Worm (Caenorhabditis elegans) whole organism, L3 larva: Measurements from ENCODE around the gene hsp-16.2.

Experiments used
- ceh-82 ChIP-seq: fragments of 150-350 bp; optimal IDR thresholded peaks from 2 replicates; lab custom pipeline; 2014; ENCODE audit warnings: missing biosample characterization, missing genetic modification characterization
- eor-1 ChIP-seq, 2 experiments: fragments of 150-350 bp; optimal IDR thresholded peaks; 2 replicates each; lab custom pipeline; 2014 to 2018; ENCODE audit warnings: missing biosample characterization in 2 of 2, missing genetic modification characterization in 2 of 2
- hmg-11 ChIP-seq: sonication (generic microtip); optimal IDR thresholded peaks from 2 replicates; lab custom pipeline; 2016; ENCODE audit warnings: missing genetic modification characterization, missing compliant biosample characterization
- jun-1 ChIP-seq: fragments of 150-350 bp; optimal IDR thresholded peaks from 2 replicates; lab custom pipeline; 2014; ENCODE audit warnings: missing biosample characterization, missing genetic modification reagents, missing genetic modification characterization
- lin-15B ChIP-seq: fragments of 150-350 bp; optimal IDR thresholded peaks from 2 replicates; lab custom pipeline; 2014; ENCODE audit warnings: missing biosample characterization, missing genetic modification characterization
- nhr-237 ChIP-seq: fragments of 150-350 bp; optimal IDR thresholded peaks from 2 replicates; lab custom pipeline; 2014; ENCODE audit warnings: missing biosample characterization, missing genetic modification characterization
- snpc-4 ChIP-seq: fragments of 150-350 bp; optimal IDR thresholded peaks from 2 replicates; lab custom pipeline; 2014; ENCODE audit warnings: missing biosample characterization, missing genetic modification characterization
- tbx-2 ChIP-seq: sonication (generic microtip); optimal IDR thresholded peaks from 2 replicates; lab custom pipeline; 2016; ENCODE audit warnings: mild to moderate bottlenecking, missing genetic modification characterization, missing compliant biosample characterization

- TF ChIP-seq snpc-4 (tag; lab: Kevin White, UChicago) (no peak), eor-1 (tag; optimal IDR thresholded peaks at IDR 0.05; lab: Kevin White, UChicago) (no peak), nhr-237 (tag; lab: Kevin White, UChicago) (no peak), ceh-82 (tag; lab: Kevin White, UChicago) (no peak), lin-15B (no peak), tbx-2 (tag; lab: Kevin White, UChicago) (no peak), jun-1 (no peak), hmg-11 (tag; lab: Kevin White, UChicago) (no peak)
These were observed 16.6 kb downstream of the hsp-16.2 start, which contains the start of gene F36H9.2 for ce11 chrV:1788157-1788556.
